Fruit fly (Drosophila melanogaster): Measurements from ENCODE around the gene CG31145.

Gene CG31145

dm6 chr3R:23669401-23670216, at the start of gene CG31145 (continued):
- TF ChIP-seq CG8089 (GFP tag; optimal IDR thresholded peaks at IDR 0.05) (peak; percentile 99), chm (GFP tag; IDR thresholded peaks at IDR 0.05) (peak; percentile 95), CG1529 (GFP tag; optimal IDR thresholded peaks at IDR 0.05) (peak; percentile 99), lbe (GFP tag; optimal IDR thresholded peaks at IDR 0.05) (peak; percentile 97), p53 (GFP tag; optimal IDR thresholded peaks at IDR 0.05) (peak; percentile 98), D19A (tag; optimal IDR thresholded peaks at IDR 0.05) (peak; percentile 98), CG3163 (GFP tag; optimal IDR thresholded peaks at IDR 0.05) (peak; percentile 95), repo (GFP tag; optimal IDR thresholded peaks at IDR 0.05) (peak; percentile 99), sisA (GFP tag; IDR thresholded peaks at IDR 0.05) (peak; percentile 99), Deaf1 (tag; optimal IDR thresholded peaks at IDR 0.05) (peak; percentile 92), CG4854 (GFP tag; optimal IDR thresholded peaks at IDR 0.05) (peak; percentile 99), pan (optimal IDR thresholded peaks at IDR 0.05) (no peak), pan (GFP tag; optimal IDR thresholded peaks at IDR 0.05 in 1 of 2, IDR thresholded peaks at IDR 0.05 in 1 of 2) (peak in 1 of 2 experiments; percentile 99), CG4730 (GFP tag; IDR thresholded peaks at IDR 0.05) (peak; percentile 98), abd-A (tag; optimal IDR thresholded peaks at IDR 0.05) (peak; percentile 95), CG1647 (GFP tag; optimal IDR thresholded peaks at IDR 0.05) (peak; percentile 99), Tbp (GFP tag; optimal IDR thresholded peaks at IDR 0.05) (no peak), C15 (GFP tag; IDR thresholded peaks at IDR 0.05) (peak; percentile 97), corto (GFP tag; optimal IDR thresholded peaks at IDR 0.05) (peak; percentile 96), mam (GFP tag; optimal IDR thresholded peaks at IDR 0.05) (peak; percentile 100), NFAT (GFP tag; IDR thresholded peaks at IDR 0.05) (peak; percentile 96), sqz (GFP tag; optimal IDR thresholded peaks at IDR 0.05) (peak; percentile 99), Hey (tag; optimal IDR thresholded peaks at IDR 0.05) (peak; percentile 96), nom (GFP tag; optimal IDR thresholded peaks at IDR 0.05) (peak; percentile 95), CG1602 (GFP tag; optimal IDR thresholded peaks at IDR 0.05) (peak; percentile 99), Dp (GFP tag; optimal IDR thresholded peaks at IDR 0.05) (peak; percentile 40), CG18619 (GFP tag; optimal IDR thresholded peaks at IDR 0.05) (peak; percentile 100), HmgD (GFP tag; optimal IDR thresholded peaks at IDR 0.05) (peak; percentile 99), z (GFP tag; IDR thresholded peaks at IDR 0.05) (peak; percentile 73; the same call in 2 of the 3 replicates), CG8924 (tag; optimal IDR thresholded peaks at IDR 0.05) (peak; percentile 100), Doc2 (GFP tag; IDR thresholded peaks at IDR 0.05) (peak; percentile 97; the same call in 1 of the 2 replicates), yki (optimal IDR thresholded peaks at IDR 0.05) (no peak), CG7372 (GFP tag; IDR thresholded peaks at IDR 0.05) (peak; percentile 99), CG12236 (GFP tag; optimal IDR thresholded peaks at IDR 0.05) (peak; percentile 99), Ssrp (tag; optimal IDR thresholded peaks at IDR 0.05) (peak; percentile 100), dmrt11E (tag; optimal IDR thresholded peaks at IDR 0.05) (peak; percentile 94), sim (GFP tag; IDR thresholded peaks at IDR 0.05) (peak; percentile 96), CG1233 (GFP tag; optimal IDR thresholded peaks at IDR 0.05) (peak; percentile 99), Bteb2 (GFP tag; optimal IDR thresholded peaks at IDR 0.05) (peak; percentile 100), B-H1 (GFP tag; IDR thresholded peaks at IDR 0.05) (peak; percentile 99), vvl (GFP tag; IDR thresholded peaks at IDR 0.05) (peak; percentile 99), CG10209 (GFP tag; optimal IDR thresholded peaks at IDR 0.05) (peak; percentile 100), HLHmδ (GFP tag; optimal IDR thresholded peaks at IDR 0.05) (no peak), scrt (GFP tag; optimal IDR thresholded peaks at IDR 0.05) (peak; percentile 99), Gsc (GFP tag; IDR thresholded peaks at IDR 0.05) (no peak), gem (tag; optimal IDR thresholded peaks at IDR 0.05) (peak; percentile 100), btn (GFP tag; optimal IDR thresholded peaks at IDR 0.05) (peak; percentile 99), CG17385 (GFP tag; optimal IDR thresholded peaks at IDR 0.05) (peak; percentile 99), phol (tag; optimal IDR thresholded peaks at IDR 0.05) (peak; percentile 99), Dad (GFP tag; optimal IDR thresholded peaks at IDR 0.05) (peak; percentile 99)

All from whole organism, embryonic.